Fruit fly (Drosophila melanogaster) whole organism, wandering third instar larva: ENCODE measurements around the gene CG18675.

Source experiments
- GATAd ChIP-seq: sonication (Bioruptor generic); optimal IDR thresholded peaks from 2 replicates; lab custom pipeline; 2016; ENCODE audit warnings: missing biosample characterization, missing genetic modification characterization
- Hr83 ChIP-seq: fragments of 200-300 bp; sonication (Bioruptor generic); optimal IDR thresholded peaks from 2 replicates; lab custom pipeline; 2016; ENCODE audit warnings: missing biosample characterization, mild to moderate bottlenecking, missing genetic modification characterization, moderate library complexity; ENCODE audit not compliant: poor library complexity, severe bottlenecking
- Mio ChIP-seq: sonication (Bioruptor generic); optimal IDR thresholded peaks from 2 replicates; lab custom pipeline; 2016; ENCODE audit warnings: missing biosample characterization, missing genetic modification characterization
- dl ChIP-seq, 2 experiments: fragments of 175-275, 200-275 bp in 1 of 2; fragments of 200-275 bp in 1 of 2; sonication (Bioruptor generic); optimal IDR thresholded peaks; lab custom pipeline; 2018; ENCODE audit warnings: mild to moderate bottlenecking in 2 of 2, missing biosample characterization in 2 of 2, missing genetic modification characterization in 2 of 2, moderate library complexity in 2 of 2; ENCODE audit not compliant: partially characterized antibody in 2 of 2, insufficient read depth in 1 of 2
- h ChIP-seq: fragments of 200-800 bp; sonication (Bioruptor generic); optimal IDR thresholded peaks from 3 replicates; lab custom pipeline; 2016; ENCODE audit warnings: missing biosample characterization, mild to moderate bottlenecking, missing genetic modification characterization
- lola ChIP-seq: fragments of >200 bp; optimal IDR thresholded peaks from 2 replicates; lab custom pipeline; 2017; ENCODE audit warnings: missing biosample characterization, missing genetic modification characterization
- psq ChIP-seq: fragments of 200-800 bp; sonication (Bioruptor generic); optimal IDR thresholded peaks from 3 replicates; lab custom pipeline; 2017; ENCODE audit warnings: missing biosample characterization, mild to moderate bottlenecking, missing genetic modification characterization, moderate library complexity

DNA sequence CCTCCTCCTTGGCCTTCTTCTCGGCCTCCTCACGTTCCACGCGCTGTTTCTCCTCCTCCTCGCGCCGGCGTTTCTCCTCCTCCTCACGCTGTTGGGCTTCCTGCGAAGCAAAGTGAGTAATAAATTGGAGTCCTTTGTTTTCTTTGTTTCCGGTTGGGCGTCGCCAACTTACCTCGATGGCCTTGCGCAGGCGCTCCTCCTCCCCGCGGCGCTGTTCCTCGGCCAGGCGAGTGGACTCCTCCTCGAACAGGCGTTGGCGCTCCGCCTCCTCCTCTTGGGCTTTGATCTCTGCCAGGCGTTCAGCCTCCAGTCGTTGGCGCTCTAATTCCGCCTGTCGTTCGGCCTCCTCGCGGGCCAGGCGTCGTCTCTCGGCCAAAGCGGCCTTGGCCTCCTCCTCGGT, 48.0 kb upstream of the CG18675 start:
- TF ChIP-seq psq (no peak), Mio (GFP tag; lab: Kevin White, UChicago) (no peak), h (no peak), lola (no peak), Hr83 (GFP tag; lab: Kevin White, UChicago) (no peak), GATAd (no peak), dl (GFP tag; optimal IDR thresholded peaks at IDR 0.05; lab: Kevin White, UChicago; ENCODE audit: insufficient read depth in 1 of 2, partially characterized antibody in 2 of 2) (no peak)
